Fruit fly (Drosophila melanogaster): ENCODE measurements around the gene CG32212.

DNA sequence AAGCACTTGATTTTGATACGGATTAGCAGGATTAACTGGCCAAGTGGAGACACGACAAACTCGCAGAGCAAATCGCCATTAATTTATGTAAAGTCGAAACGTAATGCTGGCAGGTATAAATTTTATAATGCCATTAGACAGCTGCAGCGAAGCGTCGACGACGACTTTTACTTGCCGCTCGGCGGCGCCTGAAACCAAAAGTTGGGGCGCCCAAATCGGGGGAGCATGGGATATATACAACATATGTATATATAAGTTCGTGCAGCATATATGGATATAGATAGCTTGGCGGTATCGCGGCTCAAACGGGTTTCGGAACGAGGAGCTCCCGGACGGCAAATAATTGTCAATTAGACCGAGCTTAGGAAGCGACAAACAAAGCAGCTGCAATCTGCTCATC is 33.3 kb downstream of the CG32212 start, which contains the start of gene Cpr76Bc:
- TF ChIP-seq sage (GFP tag; optimal IDR thresholded peaks at IDR 0.05), result no peak
- no peak for TF ChIP-seq jim (GFP tag; optimal IDR thresholded peaks at IDR 0.05)
